Worm (Caenorhabditis elegans): ENCODE measurements around the gene B0244.17.

B0244.17 gene

ce11 chrIII:5718385-5718784 is 14.6 kb upstream of the B0244.17 start:
- TF ChIP-seq nhr-19 (GFP tag; conservative IDR thresholded peaks at IDR 0.05): no peak
- TF ChIP-seq nhr-12 (tag; optimal IDR thresholded peaks at IDR 0.05): no peak
- no peak for TF ChIP-seq rnt-1 (tag; optimal IDR thresholded peaks at IDR 0.05)
- no peak for TF ChIP-seq fos-1 (tag; optimal IDR thresholded peaks at IDR 0.05)
- no peak for TF ChIP-seq ces-1 (GFP tag; optimal IDR thresholded peaks at IDR 0.05)
- no peak for TF ChIP-seq nhr-90 (tag; optimal IDR thresholded peaks at IDR 0.05; ENCODE audit: poor library complexity)
- no peak for TF ChIP-seq efl-1 (optimal IDR thresholded peaks at IDR 0.05)
- no peak for TF ChIP-seq efl-1 (GFP tag; optimal IDR thresholded peaks at IDR 0.05 in 1 of 2)
- TF ChIP-seq elt-3 (tag; optimal IDR thresholded peaks at IDR 0.05): no peak
- TF ChIP-seq ceh-88 (GFP tag; IDR thresholded peaks at IDR 0.05): no peak
- no peak for TF ChIP-seq tlp-1 (tag; optimal IDR thresholded peaks at IDR 0.05)
- no peak for TF ChIP-seq dsc-1 (tag; optimal IDR thresholded peaks at IDR 0.05)
- no peak for TF ChIP-seq nhr-84 (tag; optimal IDR thresholded peaks at IDR 0.05)
- TF ChIP-seq egl-27 (tag; optimal IDR thresholded peaks at IDR 0.05): no peak
- TF ChIP-seq fkh-10 (GFP tag; optimal IDR thresholded peaks at IDR 0.05): no peak
- TF ChIP-seq hpl-2 (GFP tag; optimal IDR thresholded peaks at IDR 0.05): no peak
- no peak for TF ChIP-seq hlh-17 (GFP tag; optimal IDR thresholded peaks at IDR 0.05; ENCODE audit: borderline replicate concordance)
- no peak for TF ChIP-seq skn-1 (tag; optimal IDR thresholded peaks at IDR 0.05)

ce11 chrIII:5719105-5719831 is 13.8 kb upstream of the B0244.17 start:
- no peak for TF ChIP-seq zip-4 (GFP tag; optimal IDR thresholded peaks at IDR 0.05)
- no peak for TF ChIP-seq mdl-1 (tag; optimal IDR thresholded peaks at IDR 0.05)
- TF ChIP-seq sptf-1 (tag; optimal IDR thresholded peaks at IDR 0.05): no peak
- no peak for TF ChIP-seq lin-39 (tag; optimal IDR thresholded peaks at IDR 0.05)
- TF ChIP-seq blmp-1 (tag; optimal IDR thresholded peaks at IDR 0.05): peak; percentile 6
- TF ChIP-seq nhr-237 (tag; optimal IDR thresholded peaks at IDR 0.05): no peak
- TF ChIP-seq tlp-1 (tag; optimal IDR thresholded peaks at IDR 0.05): no peak
- peak; percentile 24 for TF ChIP-seq lin-14 (GFP tag; optimal IDR thresholded peaks at IDR 0.05)
- peak; percentile 70 for TF ChIP-seq nhr-85 (tag)

ce11 chrIII:5719832-5720194 is 13.2 kb upstream of the B0244.17 start:
- no peak for TF ChIP-seq unc-30 (tag; optimal IDR thresholded peaks at IDR 0.05)
- no peak for TF ChIP-seq tlp-1 (tag; optimal IDR thresholded peaks at IDR 0.05)
- TF ChIP-seq efl-1 (optimal IDR thresholded peaks at IDR 0.05): peak; percentile 75 to 98
- TF ChIP-seq efl-1 (GFP tag; optimal IDR thresholded peaks at IDR 0.05 in 1 of 2): peak; percentile 72 to 96
- TF ChIP-seq lin-35 (GFP tag; optimal IDR thresholded peaks at IDR 0.05): peak; percentile 76 to 81
- peak; percentile 46 to 80 (median 71) for TF ChIP-seq dpl-1 (GFP tag; optimal IDR thresholded peaks at IDR 0.05)
- TF ChIP-seq pqm-1 (tag; optimal IDR thresholded peaks at IDR 0.05): no peak
- no peak for TF ChIP-seq zag-1 (tag; optimal IDR thresholded peaks at IDR 0.05)
- peak in 1 of 2 experiments; percentile 4 for TF ChIP-seq lsy-2 (tag; optimal IDR thresholded peaks at IDR 0.05)

- TF ChIP-seq irx-1 (tag; optimal IDR thresholded peaks at IDR 0.05) (no peak), lin-39 (tag; optimal IDR thresholded peaks at IDR 0.05) (no peak), lin-14 (GFP tag; optimal IDR thresholded peaks at IDR 0.05) (peak; percentile 54), ztf-11 (tag; optimal IDR thresholded peaks at IDR 0.05) (peak in 1 of 2 experiments; percentile 27), efl-1 (optimal IDR thresholded peaks at IDR 0.05) (no peak), efl-1 (GFP tag; optimal IDR thresholded peaks at IDR 0.05 in 1 of 2) (peak in 1 of 2 experiments; percentile 60), ceh-88 (GFP tag; IDR thresholded peaks at IDR 0.05) (no peak), nhr-85 (tag) (peak; percentile 53), ceh-90 (tag; optimal IDR thresholded peaks at IDR 0.05) (no peak)
Measured at ce11 chrIII:5720266-5721019, 12.6 kb upstream of the B0244.17 start.
